Fruit fly (Drosophila melanogaster): ENCODE data around the gene ksh.

The ksh gene

DNA sequence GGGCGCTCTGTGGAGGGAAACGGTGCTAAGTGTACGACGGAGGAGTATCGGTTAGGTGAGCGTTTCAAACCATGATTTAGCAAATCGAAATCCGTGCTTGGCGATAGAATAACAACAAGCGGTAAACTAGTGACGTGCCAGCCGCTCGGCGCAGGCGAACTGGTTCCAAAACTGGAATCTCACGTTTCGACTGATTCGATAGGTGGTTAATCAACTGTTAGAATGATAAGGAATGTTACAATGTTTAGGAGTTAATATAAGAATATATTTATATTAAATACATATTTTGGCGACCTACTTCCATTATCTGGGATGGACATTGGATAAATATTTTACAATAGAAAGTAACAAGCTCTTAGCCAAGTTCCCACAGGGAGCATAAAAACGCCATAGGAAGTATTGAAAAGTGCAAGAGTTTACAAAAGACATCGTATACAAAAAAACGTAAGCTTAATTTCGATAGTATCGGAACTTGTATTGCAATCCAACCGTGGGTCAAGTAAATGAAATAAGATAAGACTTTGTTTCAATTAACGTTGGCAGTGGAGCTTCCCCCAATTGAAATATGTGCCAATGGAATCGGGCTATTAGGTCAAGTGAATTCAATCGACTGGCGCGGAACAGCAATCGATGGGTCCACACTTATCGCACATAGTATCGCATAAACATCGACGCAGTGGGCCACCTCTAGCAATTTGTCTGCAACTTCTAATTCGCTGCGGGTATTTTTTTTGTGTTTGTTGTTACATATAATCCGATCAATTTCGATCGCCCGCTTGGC, at the start of gene ksh, which contains the start of the genes CG14200 and Pfrx (continued):
- TF ChIP-seq CG18476 (GFP tag; optimal IDR thresholded peaks at IDR 0.05) (no peak), CG12071 (GFP tag; optimal IDR thresholded peaks at IDR 0.05) (no peak), CG2875 (GFP tag; optimal IDR thresholded peaks at IDR 0.05) (no peak), MTF-1 (GFP tag; optimal IDR thresholded peaks at IDR 0.05; ENCODE audit: borderline replicate concordance) (no peak), Hr3 (GFP tag; optimal IDR thresholded peaks at IDR 0.05) (peak; percentile 65), CG14441 (GFP tag; IDR thresholded peaks at IDR 0.05) (0 out of 2 replicates have a peak, but pooled peaks have one; percentile 12), slp2 (GFP tag; optimal IDR thresholded peaks at IDR 0.05) (no peak), sim (GFP tag; IDR thresholded peaks at IDR 0.05) (no peak), CG17328 (GFP tag; IDR thresholded peaks at IDR 0.05) (no peak), Vsx1 (GFP tag; optimal IDR thresholded peaks at IDR 0.05) (no peak), Oaz (GFP tag; IDR thresholded peaks at IDR 0.05) (no peak), CG7271 (tag; optimal IDR thresholded peaks at IDR 0.05) (no peak), CG8089 (GFP tag; optimal IDR thresholded peaks at IDR 0.05) (no peak), Hr51 (GFP tag; optimal IDR thresholded peaks at IDR 0.05) (no peak), Atf-2 (GFP tag; optimal IDR thresholded peaks at IDR 0.05) (no peak), B-H2 (GFP tag; optimal IDR thresholded peaks at IDR 0.05) (no peak), CG8281 (tag; optimal IDR thresholded peaks at IDR 0.05) (no peak), pfk (GFP tag; optimal IDR thresholded peaks at IDR 0.05) (peak; percentile 31), bsh (GFP tag; optimal IDR thresholded peaks at IDR 0.05) (no peak), CG16813 (GFP tag; IDR thresholded peaks at IDR 0.05; ENCODE audit: partially characterized antibody) (peak; percentile 92), Opbp (GFP tag; IDR thresholded peaks at IDR 0.05; ENCODE audit: partially characterized antibody) (peak; percentile 92), CG4360 (GFP tag; IDR thresholded peaks at IDR 0.05) (no peak), CG34224 (GFP tag; IDR thresholded peaks at IDR 0.05; ENCODE audit: partially characterized antibody) (peak; percentile 78), CG9876 (GFP tag; optimal IDR thresholded peaks at IDR 0.05) (no peak), Gug (GFP tag; IDR thresholded peaks at IDR 0.05) (peak; percentile 12; the same call in 1 of the 4 replicates), CG5245 (GFP tag; optimal IDR thresholded peaks at IDR 0.05) (no peak), corto (GFP tag; optimal IDR thresholded peaks at IDR 0.05) (no peak), lov (optimal IDR thresholded peaks at IDR 0.05) (no peak), lov (GFP tag; IDR thresholded peaks at IDR 0.05) (no peak), CG1832 (GFP tag; optimal IDR thresholded peaks at IDR 0.05) (no peak), ro (GFP tag; IDR thresholded peaks at IDR 0.05) (no peak), Camta (GFP tag; optimal IDR thresholded peaks at IDR 0.05) (peak; percentile 17), eve (GFP tag; optimal IDR thresholded peaks at IDR 0.05) (no peak), H2.0 (GFP tag; IDR thresholded peaks at IDR 0.05) (no peak), ham (GFP tag; IDR thresholded peaks at IDR 0.05) (no peak), Pdp1 (GFP tag; optimal IDR thresholded peaks at IDR 0.05) (peak in 1 of 2 experiments; percentile 30), CG4404 (GFP tag; IDR thresholded peaks at IDR 0.05) (no peak), CG5953 (GFP tag; IDR thresholded peaks at IDR 0.05) (no peak), Six4 (GFP tag; optimal IDR thresholded peaks at IDR 0.05) (no peak), CG4854 (GFP tag; optimal IDR thresholded peaks at IDR 0.05) (no peak), HHEX (GFP tag; optimal IDR thresholded peaks at IDR 0.05) (no peak), CG10321 (GFP tag; IDR thresholded peaks at IDR 0.05) (no peak), CG11723 (GFP tag; optimal IDR thresholded peaks at IDR 0.05) (no peak), CG6654 (GFP tag; optimal IDR thresholded peaks at IDR 0.05) (no peak), gcm (GFP tag; optimal IDR thresholded peaks at IDR 0.05) (no peak), CG31441 (GFP tag; IDR thresholded peaks at IDR 0.05) (no peak), NC2α (GFP tag; optimal IDR thresholded peaks at IDR 0.05) (no peak), Side (GFP tag; optimal IDR thresholded peaks at IDR 0.05) (no peak), jigr1 (GFP tag; IDR thresholded peaks at IDR 0.05) (no peak), CG9817 (tag; optimal IDR thresholded peaks at IDR 0.05) (no peak)
